Worm (Caenorhabditis elegans) whole organism, L3 larva: Measurements from ENCODE around the gene nspa-2.

Experiments
- aly-2 ChIP-seq: fragments of 150-350 bp; optimal IDR thresholded peaks from 2 replicates; lab custom pipeline; 2014; ENCODE audit warnings: missing biosample characterization, missing genetic modification characterization
- ama-1 ChIP-seq: fragments of 150-350 bp; optimal IDR thresholded peaks from 2 replicates; lab custom pipeline; 2018
- ceh-16 ChIP-seq: sonication (generic microtip); optimal IDR thresholded peaks from 2 replicates; lab custom pipeline; 2017; ENCODE audit warnings: missing biosample characterization, missing genetic modification characterization
- elt-1 ChIP-seq: fragments of 150-350 bp; optimal IDR thresholded peaks from 2 replicates; lab custom pipeline; 2014; ENCODE audit warnings: missing biosample characterization, missing genetic modification characterization
- fos-1 ChIP-seq: fragments of 150-350 bp; optimal IDR thresholded peaks from 2 replicates; lab custom pipeline; 2014; ENCODE audit warnings: missing biosample characterization, missing genetic modification characterization
- lin-39 ChIP-seq: fragments of 150-350 bp; optimal IDR thresholded peaks from 2 replicates; lab custom pipeline; 2018; ENCODE audit warnings: missing biosample characterization, missing genetic modification reagents, missing genetic modification characterization
- mdl-1 ChIP-seq: fragments of 150-350 bp; optimal IDR thresholded peaks from 2 replicates; lab custom pipeline; 2014; ENCODE audit warnings: missing biosample characterization, missing genetic modification characterization
- mml-1 ChIP-seq: fragments of 150-350 bp; sonication (generic microtip); optimal IDR thresholded peaks from 3 replicates; lab custom pipeline; 2014; ENCODE audit warnings: missing biosample characterization, missing genetic modification characterization
- nhr-11 ChIP-seq: fragments of 150-350 bp; optimal IDR thresholded peaks from 2 replicates; lab custom pipeline; 2014; ENCODE audit warnings: missing biosample characterization, missing genetic modification characterization
- nhr-28 ChIP-seq: fragments of 150-350 bp; optimal IDR thresholded peaks from 2 replicates; lab custom pipeline; 2014; ENCODE audit warnings: missing biosample characterization, missing genetic modification characterization
- sea-2 ChIP-seq: fragments of 150-350 bp; sonication (generic microtip); optimal IDR thresholded peaks from 4 replicates; lab custom pipeline; 2014; ENCODE audit warnings: missing biosample characterization, missing genetic modification reagents, missing genetic modification characterization
- tbx-2 ChIP-seq: sonication (generic microtip); optimal IDR thresholded peaks from 2 replicates; lab custom pipeline; 2016; ENCODE audit warnings: mild to moderate bottlenecking, missing genetic modification characterization, missing compliant biosample characterization
- unc-39 ChIP-seq: sonication (generic microtip); optimal IDR thresholded peaks from 4 replicates; lab custom pipeline; 2017; ENCODE audit warnings: missing biosample characterization, missing genetic modification characterization
- zag-1 ChIP-seq: fragments of 150-350 bp; optimal IDR thresholded peaks from 2 replicates; lab custom pipeline; 2014; ENCODE audit warnings: missing biosample characterization, missing genetic modification characterization
- ztf-11 ChIP-seq: fragments of 150-350 bp; optimal IDR thresholded peaks from 2 replicates; lab custom pipeline; 2014; ENCODE audit warnings: missing biosample characterization, missing genetic modification characterization
- ztf-4 ChIP-seq: fragments of 150-350 bp; optimal IDR thresholded peaks from 2 replicates; lab custom pipeline; 2014; ENCODE audit warnings: missing biosample characterization, missing genetic modification characterization

Gene nspa-2

ce11 chrV:14933450-14934218 is 42.8 kb downstream of the nspa-2 start:
- TF ChIP-seq unc-39 (tag; lab: Kevin White, UChicago) (no peak), mdl-1 (tag; lab: Kevin White, UChicago) (no peak), aly-2 (no peak), fos-1 (no peak)

ce11 chrV:14936587-14936986 is 45.7 kb downstream of the nspa-2 start, which contains the start of gene C30G7.2:
Gene C30G7.2, plus strand, starts transcription at chrV:14936887.
- TF ChIP-seq ama-1 (lab: Kevin White, UChicago) (no peak), aly-2 (no peak), ceh-16 (tag; lab: Kevin White, UChicago) (no peak), lin-39 (tag; lab: Kevin White, UChicago) (no peak), tbx-2 (tag; lab: Kevin White, UChicago) (no peak), mml-1 (tag; lab: Kevin White, UChicago) (no peak), ztf-4 (tag; lab: Kevin White, UChicago) (no peak), zag-1 (tag; lab: Kevin White, UChicago) (no peak), nhr-28 (tag; lab: Kevin White, UChicago) (no peak), nhr-11 (tag; lab: Kevin White, UChicago) (no peak), ztf-11 (tag; lab: Kevin White, UChicago) (no peak), sea-2 (no peak), elt-1 (tag; lab: Kevin White, UChicago) (no peak)
